Worm (Caenorhabditis elegans): ENCODE data around the gene gcy-21.

ce11 chrII:2690080-2690479 is 30.6 kb downstream of the gcy-21 start, which contains the start of gene nspf-3:
- no peak for TF ChIP-seq dao-5 (tag; optimal IDR thresholded peaks at IDR 0.05)
- no peak for TF ChIP-seq him-1 (tag; optimal IDR thresholded peaks at IDR 0.05)

All from whole organism, L4/young adult.